Worm (Caenorhabditis elegans): ENCODE data around the gene ttr-8.

DNA sequence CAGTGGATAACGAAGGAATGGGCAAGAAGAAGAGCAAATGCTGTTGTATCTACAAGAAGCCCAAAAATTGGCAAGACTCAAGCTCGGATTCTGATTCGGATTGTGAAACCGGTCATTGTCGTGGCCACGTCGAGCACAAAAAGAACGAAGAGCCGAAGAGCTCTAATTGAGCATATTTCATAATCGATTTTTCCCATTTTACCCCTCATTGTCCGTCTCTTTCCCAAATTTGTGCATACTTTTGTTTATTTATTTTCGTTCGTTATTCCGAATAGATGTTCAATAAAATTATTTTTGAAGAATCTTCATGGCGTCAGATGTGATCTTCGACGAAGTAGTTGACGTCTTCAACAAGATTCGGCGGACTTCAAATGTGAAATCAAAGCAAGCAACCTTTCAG, 44.0 kb downstream of the ttr-8 start, which contains the start of gene lig-4:
- TF ChIP-seq tbx-11 (GFP tag; IDR thresholded peaks at IDR 0.05), result no peak
- TF ChIP-seq B0310.2 (tag; optimal IDR thresholded peaks at IDR 0.05), result no peak
- no peak for TF ChIP-seq scrt-1 (GFP tag; IDR thresholded peaks at IDR 0.05)
- no peak for TF ChIP-seq ama-1 (optimal IDR thresholded peaks at IDR 0.05)
- TF ChIP-seq ceh-36 (tag; optimal IDR thresholded peaks at IDR 0.05), result no peak
- no peak for TF ChIP-seq hnd-1 (tag; optimal IDR thresholded peaks at IDR 0.05)
- no peak for TF ChIP-seq aly-1 (tag; optimal IDR thresholded peaks at IDR 0.05)
